Worm (Caenorhabditis elegans) whole organism, L1 larva: ENCODE results near the gene F40F8.3.

Source experiments
- F16B12.6 ChIP-seq: fragments of 150-350 bp; optimal IDR thresholded peaks from 2 replicates; lab custom pipeline; 2014; ENCODE audit warnings: missing biosample characterization, missing genetic modification characterization
- aha-1 ChIP-seq: fragments of 150-350 bp; optimal IDR thresholded peaks from 2 replicates; lab custom pipeline; 2014; ENCODE audit warnings: missing biosample characterization, missing genetic modification characterization
- aly-2 ChIP-seq: fragments of 150-350 bp; optimal IDR thresholded peaks from 2 replicates; lab custom pipeline; 2014; ENCODE audit warnings: missing biosample characterization, missing genetic modification characterization
- ceh-82 ChIP-seq, 3 experiments: fragments of 150-350 bp in 1 of 3; sonication (generic microtip) in 2 of 3; optimal IDR thresholded peaks; 2 replicates each; lab custom pipeline; 2014 to 2017; ENCODE audit warnings: missing biosample characterization in 3 of 3, missing genetic modification characterization in 3 of 3
- ceh-88 ChIP-seq: fragments of 200-800 bp; sonication (Bioruptor generic); IDR thresholded peaks from 2 replicates; pipeline ENCODE4 v1.3.6; 2022; ENCODE audit warnings: missing genetic modification characterization, missing compliant biosample characterization
- dpl-1 ChIP-seq, 3 experiments: fragments of 150-350 bp in 2 of 3; sonication (generic microtip) in 1 of 3; optimal IDR thresholded peaks; 2 replicates each; lab custom pipeline; 2014 to 2017; ENCODE audit warnings: missing biosample characterization in 3 of 3, missing genetic modification characterization in 3 of 3, missing genetic modification reagents in 3 of 3
- efl-3 ChIP-seq: fragments of 200-800 bp; sonication (Bioruptor generic); optimal IDR thresholded peaks from 2 replicates; lab custom pipeline; 2018; ENCODE audit warnings: mild to moderate bottlenecking, missing genetic modification characterization, missing compliant biosample characterization
- egl-27 ChIP-seq, 2 experiments: fragments of 150-350 bp in 1 of 2; sonication (generic microtip); optimal IDR thresholded peaks; 3 replicates each; lab custom pipeline; 2017 to 2018; ENCODE audit warnings: missing biosample characterization in 2 of 2, missing genetic modification characterization in 2 of 2, missing genetic modification reagents in 2 of 2
- ets-5 ChIP-seq: fragments of 200-800 bp; sonication (Bioruptor generic); IDR thresholded peaks from 2 replicates; pipeline ENCODE4 v1.3.6; 2022; ENCODE audit warnings: missing genetic modification characterization, missing compliant biosample characterization
- grh-1 ChIP-seq: fragments of 200-800 bp; sonication (Bioruptor generic); IDR thresholded peaks from 2 replicates; pipeline ENCODE4 v1.3.6; 2022; ENCODE audit warnings: missing genetic modification reagents, missing genetic modification characterization, missing compliant biosample characterization
- hlh-17 ChIP-seq: fragments of 200-800 bp; sonication (Bioruptor generic); optimal IDR thresholded peaks from 2 replicates; lab custom pipeline; 2018; ENCODE audit warnings: missing genetic modification characterization, mild to moderate bottlenecking, missing compliant biosample characterization, moderate library complexity, borderline replicate concordance
- isw-1 ChIP-seq: fragments of 200-800 bp; sonication (Bioruptor generic); IDR thresholded peaks from 2 replicates; pipeline ENCODE4 v1.3.6; 2022; ENCODE audit warnings: missing genetic modification characterization, missing compliant biosample characterization
- lin-13 ChIP-seq: fragments of 150-350 bp; optimal IDR thresholded peaks from 2 replicates; lab custom pipeline; 2014; ENCODE audit warnings: missing biosample characterization, missing genetic modification reagents, missing genetic modification characterization
- lir-3 ChIP-seq: sonication (generic microtip); optimal IDR thresholded peaks from 2 replicates; lab custom pipeline; 2016; ENCODE audit warnings: mild to moderate bottlenecking, missing genetic modification characterization, moderate library complexity, missing compliant biosample characterization; ENCODE audit not compliant: poor library complexity
- mef-2 ChIP-seq: fragments of 150-350 bp; optimal IDR thresholded peaks from 2 replicates; lab custom pipeline; 2014; ENCODE audit warnings: missing biosample characterization, missing genetic modification characterization
- nhr-19 ChIP-seq: fragments of 200-800 bp; sonication (Bioruptor generic); conservative IDR thresholded peaks from 2 replicates; pipeline ENCODE4 v1.3.6; 2022; ENCODE audit warnings: missing genetic modification characterization, missing compliant biosample characterization
- nhr-85 ChIP-seq: sonication (generic microtip); peaks from one replicate; lab custom pipeline; 2016; ENCODE audit warnings: missing genetic modification characterization, inconsistent platforms, missing compliant biosample characterization
- pqm-1 ChIP-seq: sonication (generic microtip); optimal IDR thresholded peaks from 3 replicates; lab custom pipeline; 2017; ENCODE audit warnings: missing biosample characterization, missing genetic modification characterization
- skn-1 ChIP-seq: fragments of 150-350 bp; optimal IDR thresholded peaks from 2 replicates; lab custom pipeline; 2014; ENCODE audit warnings: missing biosample characterization, missing genetic modification characterization
- unc-62 ChIP-seq: fragments of 150-350 bp; optimal IDR thresholded peaks from 2 replicates; lab custom pipeline; 2014; ENCODE audit warnings: missing biosample characterization, missing genetic modification reagents, missing genetic modification characterization
- xbp-1 ChIP-seq: sonication (generic microtip); optimal IDR thresholded peaks from 2 replicates; lab custom pipeline; 2016; ENCODE audit warnings: missing genetic modification characterization, missing compliant biosample characterization
- zip-4 ChIP-seq: fragments of 200-800 bp; sonication (Bioruptor generic); optimal IDR thresholded peaks from 2 replicates; lab custom pipeline; 2018; ENCODE audit warnings: mild to moderate bottlenecking, missing genetic modification characterization, moderate library complexity, missing compliant biosample characterization

Gene F40F8.3

ce11 chrII:11177376-11177775 is 48.3 kb downstream of the F40F8.3 start, which contains the start of gene F37H8.6:
TSS of gene F37H8.6 (minus strand) at chrII:11177476.
- TF ChIP-seq skn-1 (tag; lab: Kevin White, UChicago), result no peak
- no peak for TF ChIP-seq dpl-1 (GFP tag; optimal IDR thresholded peaks at IDR 0.05; lab: Kevin White, UChicago)
- TF ChIP-seq efl-3 (GFP tag; lab: Kevin White, UChicago), result no peak
- no peak for TF ChIP-seq hlh-17 (GFP tag; lab: Kevin White, UChicago)
- TF ChIP-seq isw-1 (GFP tag; lab: Robert Waterston, UW), result no peak
- TF ChIP-seq pqm-1, result no peak
- TF ChIP-seq unc-62, result no peak
- TF ChIP-seq egl-27 (tag; optimal IDR thresholded peaks at IDR 0.05; lab: Kevin White, UChicago), result no peak
- TF ChIP-seq ets-5 (GFP tag; lab: Robert Waterston, UW), result no peak
- no peak for TF ChIP-seq lir-3 (tag; lab: Kevin White, UChicago)
- no peak for TF ChIP-seq aly-2
- no peak for TF ChIP-seq nhr-85 (tag; lab: Kevin White, UChicago)
- no peak for TF ChIP-seq grh-1
- TF ChIP-seq mef-2 (tag; lab: Kevin White, UChicago), result no peak
- TF ChIP-seq aha-1, result no peak
- TF ChIP-seq zip-4 (GFP tag; lab: Kevin White, UChicago), result no peak
- TF ChIP-seq ceh-88 (GFP tag; lab: Robert Waterston, UW), result no peak
- no peak for TF ChIP-seq xbp-1 (tag; lab: Kevin White, UChicago)
- no peak for TF ChIP-seq F16B12.6 (tag; lab: Kevin White, UChicago)
- TF ChIP-seq ceh-82 (tag; optimal IDR thresholded peaks at IDR 0.05; lab: Kevin White, UChicago), result no peak
- TF ChIP-seq, all 84 proteins: peak for 0

ce11 chrII:11178737-11179136 is 49.6 kb downstream of the F40F8.3 start:
- TF ChIP-seq nhr-19 (no peak), dpl-1 (GFP tag; optimal IDR thresholded peaks at IDR 0.05; lab: Kevin White, UChicago) (no peak), nhr-85 (tag; lab: Kevin White, UChicago) (peak; percentile 61), lin-13 (GFP tag; lab: Kevin White, UChicago) (no peak)
